Worm (Caenorhabditis elegans) whole organism, early embryonic: ENCODE measurements around the gene tank-1.
A peak's percentile ranks its signal among the peaks of the same experiment; 100 is the strongest.

Experiments used
- B0310.2 ChIP-seq: sonication (generic microtip); optimal IDR thresholded peaks from 2 replicates; lab custom pipeline; 2016; ENCODE audit warnings: mild to moderate bottlenecking, missing genetic modification characterization, missing compliant biosample characterization
- F13C5.2 ChIP-seq: sonication (generic microtip); optimal IDR thresholded peaks from 2 replicates; lab custom pipeline; 2017; ENCODE audit warnings: mild to moderate bottlenecking, missing genetic modification characterization, inconsistent platforms, missing compliant biosample characterization
- aly-1 ChIP-seq: sonication (generic microtip); optimal IDR thresholded peaks from 2 replicates; lab custom pipeline; 2016; ENCODE audit warnings: missing genetic modification characterization, missing compliant biosample characterization
- ama-1 ChIP-seq: fragments of 150-350 bp; optimal IDR thresholded peaks from 2 replicates; lab custom pipeline; 2014
- ceh-13 ChIP-seq: fragments of 200-800 bp; sonication (Bioruptor generic); optimal IDR thresholded peaks from 2 replicates; lab custom pipeline; 2018; ENCODE audit warnings: mild to moderate bottlenecking, missing genetic modification characterization, missing compliant biosample characterization
- ceh-36 ChIP-seq: sonication (generic microtip); optimal IDR thresholded peaks from 2 replicates; lab custom pipeline; 2016; ENCODE audit warnings: missing genetic modification characterization, inconsistent platforms, missing compliant biosample characterization
- ets-7 ChIP-seq: sonication (generic microtip); optimal IDR thresholded peaks from 2 replicates; lab custom pipeline; 2016; ENCODE audit warnings: missing genotype, missing genetic modification characterization, missing compliant biosample characterization
- flt-1 ChIP-seq: fragments of 200-800 bp; sonication (Bioruptor generic); IDR thresholded peaks from 2 replicates; pipeline ENCODE4 v1.3.6; 2022; ENCODE audit warnings: missing genetic modification characterization, missing compliant biosample characterization
- hmbx-1 ChIP-seq: sonication (generic microtip); optimal IDR thresholded peaks from 2 replicates; lab custom pipeline; 2016; ENCODE audit warnings: mild to moderate bottlenecking, missing genetic modification characterization, missing compliant biosample characterization
- hmg-4 ChIP-seq: fragments of 200-800 bp; sonication (Bioruptor generic); optimal IDR thresholded peaks from 2 replicates; lab custom pipeline; 2018; ENCODE audit warnings: mild to moderate bottlenecking, missing genetic modification characterization, missing compliant biosample characterization
- hnd-1 ChIP-seq: sonication (generic microtip); optimal IDR thresholded peaks from 2 replicates; lab custom pipeline; 2016; ENCODE audit warnings: missing genetic modification characterization, missing compliant biosample characterization
- pes-1 ChIP-seq: fragments of 200-800 bp; sonication (Bioruptor generic); IDR thresholded peaks from 2 replicates; pipeline ENCODE4 v1.3.6; 2022; ENCODE audit warnings: missing genetic modification reagents, missing genetic modification characterization, missing compliant biosample characterization
- scrt-1 ChIP-seq: fragments of 200-800 bp; sonication (Bioruptor generic); IDR thresholded peaks from 2 replicates; pipeline ENCODE4 v1.3.6; 2022; ENCODE audit warnings: missing genetic modification characterization, missing compliant biosample characterization
- sea-1 ChIP-seq: fragments of 200-800 bp; sonication (Bioruptor generic); conservative IDR thresholded peaks from 2 replicates; pipeline ENCODE4 v1.3.6; 2022; ENCODE audit warnings: missing genetic modification characterization, missing compliant biosample characterization
- tbx-11 ChIP-seq: fragments of 200-800 bp; sonication (Bioruptor generic); IDR thresholded peaks from 2 replicates; pipeline ENCODE4 v1.3.6; 2022; ENCODE audit warnings: missing genetic modification characterization, missing compliant biosample characterization
- tbx-37 ChIP-seq: fragments of 200-800 bp; sonication (Bioruptor generic); conservative IDR thresholded peaks from 2 replicates; pipeline ENCODE4 v1.3.6; 2022; ENCODE audit warnings: missing genetic modification reagents, missing genetic modification characterization, missing compliant biosample characterization
- tra-4 ChIP-seq: sonication (generic microtip); optimal IDR thresholded peaks from 2 replicates; lab custom pipeline; 2017; ENCODE audit warnings: missing genetic modification characterization, missing compliant biosample characterization

Gene tank-1

DNA sequence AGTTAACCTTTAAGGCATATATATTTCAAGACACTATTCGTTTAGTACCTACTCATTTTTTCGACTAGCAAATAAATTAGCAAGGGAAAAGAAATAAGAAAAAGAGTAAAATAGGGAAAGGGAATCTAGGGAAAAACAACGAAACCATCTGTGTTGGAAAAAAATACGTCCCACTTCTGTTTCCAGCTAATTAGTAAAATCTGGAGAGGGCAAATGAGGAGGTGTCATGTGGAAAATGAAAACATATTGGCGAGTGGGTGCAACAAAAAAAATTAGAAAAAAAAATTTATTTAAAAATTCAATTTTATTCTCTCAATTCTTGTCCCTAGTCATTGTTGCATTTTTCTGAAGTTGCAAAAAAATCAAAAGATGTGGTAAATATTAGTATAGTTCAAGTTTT is 22.2 kb upstream of the tank-1 start:
- TF ChIP-seq tbx-11 (GFP tag; lab: Robert Waterston, UW): no peak
- TF ChIP-seq aly-1: no peak
- no peak for TF ChIP-seq hmg-4 (GFP tag; lab: Kevin White, UChicago)
- TF ChIP-seq sea-1: no peak
- no peak for TF ChIP-seq pes-1
- no peak for TF ChIP-seq scrt-1 (GFP tag; lab: Robert Waterston, UW)
- no peak for TF ChIP-seq ama-1 (lab: Kevin White, UChicago)
- no peak for TF ChIP-seq ceh-36 (tag; lab: Kevin White, UChicago)
- TF ChIP-seq hnd-1 (tag; lab: Kevin White, UChicago): no peak
- no peak for TF ChIP-seq F13C5.2 (tag; lab: Kevin White, UChicago)
- TF ChIP-seq ceh-13 (GFP tag; lab: Kevin White, UChicago): no peak

DNA sequence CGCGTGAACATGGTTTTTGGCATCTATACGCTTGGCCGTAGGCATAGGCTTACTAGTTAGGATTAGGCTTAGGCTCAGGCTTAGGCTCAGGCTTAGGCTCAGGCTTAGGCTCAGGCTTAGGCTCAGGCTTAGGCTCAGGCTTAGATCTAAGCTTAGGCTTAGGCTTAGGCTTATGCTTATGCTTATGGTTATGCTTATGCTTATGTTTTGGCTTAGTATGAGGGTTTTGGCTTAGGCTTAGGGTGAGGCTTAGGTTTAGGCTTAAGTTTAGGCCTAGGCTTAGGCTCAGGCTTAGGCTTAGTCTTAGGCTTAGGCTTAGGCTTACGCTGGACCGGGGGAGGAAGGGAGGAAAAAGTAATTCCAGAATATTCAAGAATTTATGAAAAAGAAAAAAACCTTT is 20.3 kb upstream of the tank-1 start:
- no peak for TF ChIP-seq ets-7 (tag; lab: Kevin White, UChicago)
- no peak for TF ChIP-seq tra-4 (tag; lab: Kevin White, UChicago)
- TF ChIP-seq sea-1: no peak
- peak; percentile 63 for TF ChIP-seq ceh-36 (tag; lab: Kevin White, UChicago)
- TF ChIP-seq pes-1: no peak
- TF ChIP-seq hmbx-1 (tag; lab: Kevin White, UChicago): no peak
- TF ChIP-seq ama-1 (lab: Kevin White, UChicago): no peak
- TF ChIP-seq hnd-1 (tag; lab: Kevin White, UChicago): no peak

DNA sequence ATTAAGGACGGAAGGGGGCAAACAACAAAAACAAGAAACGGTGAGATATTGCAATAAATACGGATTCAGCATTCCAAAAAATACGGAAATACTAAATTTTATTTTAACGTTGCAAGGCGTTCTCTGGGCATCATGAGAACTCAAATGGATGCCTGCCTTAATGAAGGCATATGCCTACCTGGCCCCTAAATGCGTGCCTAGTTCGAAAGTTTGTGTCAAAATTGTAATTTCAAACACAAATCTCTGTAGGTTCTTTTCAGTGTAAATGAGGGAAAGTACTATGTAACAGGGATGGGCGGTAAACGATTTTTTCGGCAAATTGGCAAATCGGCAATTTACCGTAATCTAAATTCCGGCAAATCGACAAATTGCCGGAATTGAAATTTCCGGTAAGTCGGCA is 16.6 kb upstream of the tank-1 start:
- TF ChIP-seq ets-7 (tag; lab: Kevin White, UChicago) (no peak), scrt-1 (GFP tag; lab: Robert Waterston, UW) (no peak), aly-1 (no peak), B0310.2 (tag; lab: Kevin White, UChicago) (no peak), sea-1 (no peak), F13C5.2 (tag; lab: Kevin White, UChicago) (no peak), ceh-13 (GFP tag; lab: Kevin White, UChicago) (no peak), tra-4 (tag; lab: Kevin White, UChicago) (no peak)

DNA sequence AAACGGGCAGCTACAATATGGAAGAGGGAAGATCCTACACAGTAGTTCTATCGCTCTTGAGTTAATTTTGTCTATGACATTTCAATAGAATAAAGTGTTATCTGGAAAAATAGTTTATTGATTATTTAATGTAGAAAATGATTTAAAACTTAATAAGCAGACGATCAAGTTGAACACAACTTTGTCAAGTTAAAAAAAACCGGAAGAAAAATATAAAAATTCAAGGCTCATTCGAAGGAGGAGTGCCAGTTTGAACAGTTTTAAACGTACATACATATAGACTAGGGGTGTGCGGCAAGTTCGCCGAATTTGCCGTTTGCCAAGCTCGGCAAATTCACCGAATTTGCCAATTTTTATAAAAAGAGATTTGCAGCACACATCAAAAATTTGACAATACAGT is 13.7 kb upstream of the tank-1 start, which contains the start of gene egl-2:
Gene egl-2 (minus strand): TSS at position 101 of the 400 bp plus-strand sequence.
- TF ChIP-seq F13C5.2 (tag; lab: Kevin White, UChicago) (no peak), ama-1 (lab: Kevin White, UChicago) (no peak), hmbx-1 (tag; lab: Kevin White, UChicago) (no peak), scrt-1 (GFP tag; lab: Robert Waterston, UW) (no peak), sea-1 (no peak), tbx-11 (GFP tag; lab: Robert Waterston, UW) (no peak), B0310.2 (tag; lab: Kevin White, UChicago) (no peak), aly-1 (no peak), tra-4 (tag; lab: Kevin White, UChicago) (no peak), ceh-36 (tag; lab: Kevin White, UChicago) (no peak), tbx-37 (no peak), ceh-13 (GFP tag; lab: Kevin White, UChicago) (no peak), hmg-4 (GFP tag; lab: Kevin White, UChicago) (no peak), ets-7 (tag; lab: Kevin White, UChicago) (no peak), flt-1 (GFP tag; lab: Robert Waterston, UW) (no peak), hnd-1 (tag; lab: Kevin White, UChicago) (no peak), pes-1 (no peak)

DNA sequence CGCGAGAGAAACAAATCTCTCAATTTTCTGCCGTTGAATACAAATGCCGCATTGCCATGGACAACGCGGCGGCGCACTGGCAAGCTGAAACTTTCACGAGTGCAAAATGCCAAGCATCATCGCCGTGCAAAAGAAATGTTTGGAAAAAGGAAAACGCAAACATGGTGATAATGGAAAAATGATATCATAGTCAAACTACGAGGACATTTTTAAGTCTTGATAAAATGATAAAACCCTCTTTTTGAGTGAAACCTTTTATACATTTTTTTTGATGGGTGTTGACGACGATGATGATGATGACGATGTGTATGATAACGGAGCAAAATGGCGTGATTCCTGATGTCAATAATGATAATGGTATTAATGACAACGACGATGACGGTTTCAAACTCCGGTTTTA is 1.8 kb upstream of the tank-1 start:
- no peak for TF ChIP-seq hnd-1 (tag; lab: Kevin White, UChicago)
- TF ChIP-seq tra-4 (tag; lab: Kevin White, UChicago): no peak
- no peak for TF ChIP-seq tbx-11 (GFP tag; lab: Robert Waterston, UW)
- no peak for TF ChIP-seq ceh-13 (GFP tag; lab: Kevin White, UChicago)
- no peak for TF ChIP-seq hmg-4 (GFP tag; lab: Kevin White, UChicago)
- no peak for TF ChIP-seq tbx-37
- no peak for TF ChIP-seq flt-1 (GFP tag; lab: Robert Waterston, UW)
- TF ChIP-seq F13C5.2 (tag; lab: Kevin White, UChicago): no peak
- TF ChIP-seq hmbx-1 (tag; lab: Kevin White, UChicago): no peak
- no peak for TF ChIP-seq sea-1
- TF ChIP-seq pes-1: no peak
- TF ChIP-seq ama-1 (lab: Kevin White, UChicago): no peak

DNA sequence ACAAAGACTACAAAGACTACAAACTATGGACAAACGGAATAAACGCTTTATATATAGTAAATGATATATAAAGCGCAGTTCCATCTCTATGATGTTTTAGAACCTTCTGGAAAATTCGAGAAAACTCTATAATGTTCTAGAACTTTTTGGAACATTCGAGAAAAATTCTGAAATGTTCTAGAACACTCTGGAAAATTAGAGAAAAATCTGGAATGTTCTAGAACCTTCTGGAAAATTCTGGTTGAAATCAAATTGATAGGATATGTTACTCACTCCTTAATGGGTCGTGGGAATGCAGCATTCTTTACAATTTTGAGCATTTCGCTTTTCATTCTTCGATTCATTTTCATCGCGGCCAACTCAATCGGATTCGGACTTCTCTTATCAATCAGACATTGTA is 7.0 kb downstream of the tank-1 start:
- TF ChIP-seq hnd-1 (tag; lab: Kevin White, UChicago): no peak
- no peak for TF ChIP-seq tra-4 (tag; lab: Kevin White, UChicago)
- no peak for TF ChIP-seq hmbx-1 (tag; lab: Kevin White, UChicago)
- no peak for TF ChIP-seq flt-1 (GFP tag; lab: Robert Waterston, UW)
- TF ChIP-seq pes-1: no peak
- no peak for TF ChIP-seq B0310.2 (tag; lab: Kevin White, UChicago)
- TF ChIP-seq ceh-13 (GFP tag; lab: Kevin White, UChicago): no peak
- no peak for TF ChIP-seq ama-1 (lab: Kevin White, UChicago)
- no peak for TF ChIP-seq ets-7 (tag; lab: Kevin White, UChicago)
- TF ChIP-seq scrt-1 (GFP tag; lab: Robert Waterston, UW): no peak
- TF ChIP-seq tbx-11 (GFP tag; lab: Robert Waterston, UW): no peak
- no peak for TF ChIP-seq ceh-36 (tag; lab: Kevin White, UChicago)
- no peak for TF ChIP-seq hmg-4 (GFP tag; lab: Kevin White, UChicago)
- TF ChIP-seq F13C5.2 (tag; lab: Kevin White, UChicago): no peak

DNA sequence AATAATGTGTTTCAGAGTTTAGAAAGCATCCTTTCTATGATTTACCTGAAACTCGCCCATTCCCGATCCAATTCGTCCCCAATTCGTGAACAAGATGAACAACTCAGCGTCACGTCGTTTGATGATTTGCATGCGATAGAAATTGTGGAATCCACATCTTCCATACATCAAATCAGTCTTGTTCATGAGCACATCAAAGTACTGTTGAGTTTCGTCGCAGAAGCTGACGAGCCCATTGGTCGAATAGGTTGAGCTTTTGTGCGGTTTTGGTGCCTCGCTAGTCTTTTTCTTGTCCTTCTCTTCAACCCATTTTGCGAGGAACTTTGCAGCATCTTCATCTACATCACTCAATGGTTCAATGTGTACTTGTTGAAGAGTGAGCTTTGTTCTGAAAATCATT is 7.6 kb downstream of the tank-1 start:
- no peak for TF ChIP-seq ets-7 (tag; lab: Kevin White, UChicago)
- TF ChIP-seq pes-1: no peak
- TF ChIP-seq aly-1: no peak
- no peak for TF ChIP-seq tbx-11 (GFP tag; lab: Robert Waterston, UW)
- TF ChIP-seq tbx-37: no peak
- no peak for TF ChIP-seq flt-1 (GFP tag; lab: Robert Waterston, UW)
- no peak for TF ChIP-seq ama-1 (lab: Kevin White, UChicago)
- no peak for TF ChIP-seq tra-4 (tag; lab: Kevin White, UChicago)
- no peak for TF ChIP-seq hnd-1 (tag; lab: Kevin White, UChicago)
- no peak for TF ChIP-seq ceh-13 (GFP tag; lab: Kevin White, UChicago)
